Fruit fly (Drosophila melanogaster) whole organism, embryonic: ENCODE results near the gene CG17612.
A peak's percentile ranks its signal among the peaks of the same experiment; 100 is the strongest.

Experiments used
- ATbp ChIP-seq: fragments of 200-800 bp; sonication (Bioruptor generic); optimal IDR thresholded peaks from 2 replicates; lab custom pipeline; 2017; ENCODE audit warnings: missing biosample characterization, mild to moderate bottlenecking, missing genetic modification characterization, missing genetic modification reagents
- Adf1 ChIP-seq: fragments of 200-800 bp; sonication (Bioruptor generic); IDR thresholded peaks from 2 replicates; pipeline ENCODE4 v1.3.6; 2022; ENCODE audit warnings: missing biosample characterization, missing genetic modification characterization
- Antp ChIP-seq: fragments of 200-800 bp; sonication (Bioruptor generic); optimal IDR thresholded peaks from 3 replicates; lab custom pipeline; 2016; ENCODE audit warnings: missing biosample characterization, missing genetic modification characterization
- CG10209 ChIP-seq: fragments of 200-800 bp; sonication (Bioruptor generic); optimal IDR thresholded peaks from 3 replicates; lab custom pipeline; 2017; ENCODE audit warnings: missing biosample characterization, mild to moderate bottlenecking, missing genetic modification characterization, missing genetic modification reagents
- CG11696 ChIP-seq: fragments of 200-800 bp; sonication (Bioruptor generic); IDR thresholded peaks from 2 replicates; pipeline ENCODE4 v1.3.6; 2022; ENCODE audit warnings: missing biosample characterization, missing genetic modification characterization
- CG11723 ChIP-seq: fragments of 200-800 bp; sonication (Bioruptor generic); optimal IDR thresholded peaks from 2 replicates; lab custom pipeline; 2017; ENCODE audit warnings: missing biosample characterization, mild to moderate bottlenecking, missing genetic modification characterization
- CG15011 ChIP-seq: fragments of 200-800 bp; sonication (Bioruptor generic); optimal IDR thresholded peaks from 3 replicates; lab custom pipeline; 2018; ENCODE audit warnings: missing biosample characterization, mild to moderate bottlenecking, missing genetic modification characterization
- CG15479 ChIP-seq: fragments of 200-800 bp; sonication (Bioruptor generic); optimal IDR thresholded peaks from 3 replicates; lab custom pipeline; 2019; ENCODE audit warnings: missing biosample characterization, mild to moderate bottlenecking, missing genetic modification characterization, moderate library complexity
- CG15514 ChIP-seq: fragments of 200-800 bp; sonication (Bioruptor generic); optimal IDR thresholded peaks from 3 replicates; lab custom pipeline; 2017; ENCODE audit warnings: missing biosample characterization, missing genetic modification characterization, mild to moderate bottlenecking, moderate library complexity, missing genetic modification reagents
- CG1602 ChIP-seq: fragments of 200-800 bp; sonication (Bioruptor generic); optimal IDR thresholded peaks from 3 replicates; lab custom pipeline; 2016; ENCODE audit warnings: missing biosample characterization, missing genetic modification characterization
- CG17912 ChIP-seq: fragments of 200-800 bp; sonication (Bioruptor generic); optimal IDR thresholded peaks from 2 replicates; lab custom pipeline; 2018; ENCODE audit warnings: missing biosample characterization, mild to moderate bottlenecking, missing genetic modification characterization
- CG3163 ChIP-seq: fragments of 200-800 bp; sonication (Bioruptor generic); optimal IDR thresholded peaks from 3 replicates; lab custom pipeline; 2016; ENCODE audit warnings: missing biosample characterization, missing genetic modification characterization
- CG33557 ChIP-seq: fragments of 200-800 bp; sonication (Bioruptor generic); optimal IDR thresholded peaks from 2 replicates; lab custom pipeline; 2019; ENCODE audit warnings: missing biosample characterization, mild to moderate bottlenecking, missing genetic modification characterization, moderate library complexity
- CG3847 ChIP-seq: fragments of 200-800 bp; sonication (Bioruptor generic); IDR thresholded peaks from 2 replicates; pipeline ENCODE4 v1.3.6; 2022; ENCODE audit warnings: missing biosample characterization, missing genetic modification characterization
- CG4328 ChIP-seq: fragments of 200-800 bp; sonication (Bioruptor generic); optimal IDR thresholded peaks from 3 replicates; lab custom pipeline; 2017; ENCODE audit warnings: missing biosample characterization, missing genetic modification reagents, missing genetic modification characterization
- CG4617 ChIP-seq: fragments of 200-800 bp; sonication (Bioruptor generic); optimal IDR thresholded peaks from 3 replicates; lab custom pipeline; 2016; ENCODE audit warnings: missing biosample characterization, missing genetic modification characterization, borderline replicate concordance
- CG6272 ChIP-seq: fragments of 200-800 bp; sonication (Bioruptor generic); IDR thresholded peaks from 2 replicates; pipeline ENCODE4 v1.3.6; 2022; ENCODE audit warnings: missing biosample characterization, missing genetic modification characterization
- CG6683 ChIP-seq: fragments of 200-800 bp; sonication (Bioruptor generic); optimal IDR thresholded peaks from 2 replicates; lab custom pipeline; 2017; ENCODE audit warnings: missing biosample characterization, mild to moderate bottlenecking, missing genetic modification characterization, missing genetic modification reagents
- CG8281 ChIP-seq: fragments of 200-800 bp; sonication (Bioruptor generic); optimal IDR thresholded peaks from 2 replicates; lab custom pipeline; 2018; ENCODE audit warnings: missing biosample characterization, mild to moderate bottlenecking, missing genetic modification characterization, moderate library complexity
- D ChIP-seq, 2 experiments: fragments of 200-800 bp in 1 of 2; fragments of >200 bp in 1 of 2; sonication (Bioruptor generic) in 1 of 2; optimal IDR thresholded peaks; 2 replicates in 1 of 2; 3 replicates in 1 of 2; lab custom pipeline; 2017; ENCODE audit warnings: mild to moderate bottlenecking in 1 of 2, missing biosample characterization in 1 of 2, missing genetic modification characterization in 1 of 2, missing genetic modification reagents in 1 of 2
- Deaf1 ChIP-seq: fragments of 200-800 bp; optimal IDR thresholded peaks from 3 replicates; lab custom pipeline; 2019; ENCODE audit warnings: missing biosample characterization, mild to moderate bottlenecking, missing genetic modification characterization, moderate library complexity
- Nf-YB ChIP-seq: fragments of 200-800 bp; sonication (Bioruptor generic); optimal IDR thresholded peaks from 3 replicates; lab custom pipeline; 2019; ENCODE audit warnings: missing biosample characterization, mild to moderate bottlenecking, missing genetic modification characterization, moderate library complexity
- PHDP ChIP-seq: fragments of 200-800 bp; sonication (Bioruptor generic); optimal IDR thresholded peaks from 3 replicates; lab custom pipeline; 2018; ENCODE audit warnings: missing biosample characterization, mild to moderate bottlenecking, missing genetic modification characterization, moderate library complexity
- Ravus ChIP-seq: fragments of 200-800 bp; sonication (Bioruptor generic); IDR thresholded peaks from 2 replicates; pipeline ENCODE4 v1.3.6; 2022; ENCODE audit warnings: missing biosample characterization, missing genetic modification characterization
- Spps ChIP-seq: fragments of 200-800 bp; sonication (Bioruptor generic); optimal IDR thresholded peaks from 2 replicates; lab custom pipeline; 2018; ENCODE audit warnings: missing biosample characterization, mild to moderate bottlenecking, missing genetic modification characterization
- Trl ChIP-seq, 3 experiments: fragments of >200 bp in 2 of 3; fragments of 200-800 bp in 1 of 3; sonication (Bioruptor generic) in 1 of 3; optimal IDR thresholded peaks; 2 replicates in 1 of 3; 3 replicates in 2 of 3; lab custom pipeline; 2016 to 2017; ENCODE audit warnings: missing biosample characterization in 1 of 3, missing genetic modification characterization in 1 of 3
- ase ChIP-seq: fragments of 200-800 bp; sonication (Bioruptor generic); IDR thresholded peaks from 3 replicates; pipeline ENCODE4 v1.3.6; 2022; ENCODE audit warnings: missing biosample characterization, missing genetic modification characterization
- cas ChIP-seq: fragments of 200-800 bp; sonication (Bioruptor generic); IDR thresholded peaks from 2 replicates; pipeline ENCODE4 v1.3.6; 2022; ENCODE audit warnings: missing biosample characterization, missing genetic modification characterization
- da ChIP-seq: fragments of 200-800 bp; sonication (Bioruptor generic); optimal IDR thresholded peaks from 2 replicates; lab custom pipeline; 2016; ENCODE audit warnings: missing biosample characterization, missing genetic modification characterization
- eve ChIP-seq, 2 experiments: fragments of >200 bp; optimal IDR thresholded peaks; 2 replicates each; lab custom pipeline; 2017; ENCODE audit warnings: missing biosample characterization in 2 of 2, missing genetic modification characterization in 2 of 2
- fd96Cb ChIP-seq: fragments of 200-800 bp; sonication (Bioruptor generic); optimal IDR thresholded peaks from 2 replicates; lab custom pipeline; 2018; ENCODE audit warnings: missing biosample characterization, mild to moderate bottlenecking, missing genetic modification characterization, moderate library complexity
- grn ChIP-seq: fragments of 200-800 bp; sonication (Bioruptor generic); optimal IDR thresholded peaks from 3 replicates; lab custom pipeline; 2017; ENCODE audit warnings: missing biosample characterization, missing genetic modification characterization
- gt ChIP-seq: fragments of 200-800 bp; sonication (Bioruptor generic); IDR thresholded peaks from 2 replicates; pipeline ENCODE4 v1.3.6; 2022; ENCODE audit warnings: missing biosample characterization, missing genetic modification characterization
- hkb ChIP-seq, 2 experiments: fragments of 200-800 bp in 1 of 2; fragments of >200 bp in 1 of 2; sonication (Bioruptor generic) in 1 of 2; IDR thresholded peaks in 1 of 2; optimal IDR thresholded peaks in 1 of 2; 2 replicates each; pipeline versions ENCODE4 v1.3.6 to Lab custom; 2017 to 2022; ENCODE audit warnings: missing biosample characterization in 1 of 2, missing genetic modification characterization in 1 of 2
- hth ChIP-seq: fragments of >200 bp; optimal IDR thresholded peaks from 2 replicates; lab custom pipeline; 2017; ENCODE audit warnings: inconsistent platforms
- lmd ChIP-seq: fragments of 200-800 bp; sonication (Bioruptor generic); IDR thresholded peaks from 2 replicates; pipeline ENCODE4 v1.3.6; 2022; ENCODE audit warnings: missing biosample characterization, missing genetic modification characterization
- lov ChIP-seq, 2 experiments: fragments of 200-800 bp in 1 of 2; fragments of >200 bp in 1 of 2; sonication (Bioruptor generic) in 1 of 2; IDR thresholded peaks in 1 of 2; optimal IDR thresholded peaks in 1 of 2; 2 replicates in 1 of 2; 3 replicates in 1 of 2; pipeline versions ENCODE4 v1.3.6 to Lab custom; 2017 to 2022; ENCODE audit warnings: missing biosample characterization in 1 of 2, missing genetic modification characterization in 1 of 2
- nau ChIP-seq: fragments of 200-800 bp; sonication (Bioruptor generic); optimal IDR thresholded peaks from 3 replicates; lab custom pipeline; 2017; ENCODE audit warnings: missing biosample characterization, mild to moderate bottlenecking, missing genetic modification characterization, missing genetic modification reagents
- nmo ChIP-seq: fragments of 200-800 bp; sonication (Bioruptor generic); optimal IDR thresholded peaks from 2 replicates; lab custom pipeline; 2018; ENCODE audit warnings: missing biosample characterization, mild to moderate bottlenecking, missing genetic modification characterization, moderate library complexity
- oc ChIP-seq: fragments of 200-800 bp; sonication (Bioruptor generic); optimal IDR thresholded peaks from 2 replicates; lab custom pipeline; 2018; ENCODE audit warnings: missing biosample characterization, mild to moderate bottlenecking, missing genetic modification characterization, moderate library complexity
- pb ChIP-seq: fragments of 200-800 bp; sonication (Bioruptor generic); optimal IDR thresholded peaks from 3 replicates; lab custom pipeline; 2016; ENCODE audit warnings: missing biosample characterization, missing genetic modification characterization
- peb ChIP-seq: fragments of 200-800 bp; sonication (Bioruptor generic); IDR thresholded peaks from 2 replicates; pipeline ENCODE4 v1.3.6; 2022; ENCODE audit warnings: missing biosample characterization, missing genetic modification characterization
- pum ChIP-seq: fragments of 200-800 bp; sonication (Bioruptor generic); optimal IDR thresholded peaks from 2 replicates; lab custom pipeline; 2016; ENCODE audit warnings: missing biosample characterization, missing genetic modification characterization
- sob ChIP-seq: fragments of 200-800 bp; sonication (Bioruptor generic); IDR thresholded peaks from 2 replicates; pipeline ENCODE4 v1.3.6; 2022; ENCODE audit warnings: missing biosample characterization, missing genetic modification characterization
- sr ChIP-seq: fragments of 200-800 bp; sonication (Bioruptor generic); IDR thresholded peaks from 3 replicates; pipeline ENCODE4 v1.3.6; 2022; ENCODE audit warnings: missing biosample characterization, missing genetic modification characterization
- tup ChIP-seq: fragments of 200-800 bp; sonication (Bioruptor generic); optimal IDR thresholded peaks from 2 replicates; lab custom pipeline; 2016; ENCODE audit warnings: missing biosample characterization, mild to moderate bottlenecking, missing genetic modification characterization, moderate library complexity
- vvl ChIP-seq: fragments of 200-800 bp; sonication (Bioruptor generic); IDR thresholded peaks from 2 replicates; pipeline ENCODE4 v1.3.6; 2022; ENCODE audit warnings: missing biosample characterization, missing genetic modification characterization

CG17612 gene

DNA sequence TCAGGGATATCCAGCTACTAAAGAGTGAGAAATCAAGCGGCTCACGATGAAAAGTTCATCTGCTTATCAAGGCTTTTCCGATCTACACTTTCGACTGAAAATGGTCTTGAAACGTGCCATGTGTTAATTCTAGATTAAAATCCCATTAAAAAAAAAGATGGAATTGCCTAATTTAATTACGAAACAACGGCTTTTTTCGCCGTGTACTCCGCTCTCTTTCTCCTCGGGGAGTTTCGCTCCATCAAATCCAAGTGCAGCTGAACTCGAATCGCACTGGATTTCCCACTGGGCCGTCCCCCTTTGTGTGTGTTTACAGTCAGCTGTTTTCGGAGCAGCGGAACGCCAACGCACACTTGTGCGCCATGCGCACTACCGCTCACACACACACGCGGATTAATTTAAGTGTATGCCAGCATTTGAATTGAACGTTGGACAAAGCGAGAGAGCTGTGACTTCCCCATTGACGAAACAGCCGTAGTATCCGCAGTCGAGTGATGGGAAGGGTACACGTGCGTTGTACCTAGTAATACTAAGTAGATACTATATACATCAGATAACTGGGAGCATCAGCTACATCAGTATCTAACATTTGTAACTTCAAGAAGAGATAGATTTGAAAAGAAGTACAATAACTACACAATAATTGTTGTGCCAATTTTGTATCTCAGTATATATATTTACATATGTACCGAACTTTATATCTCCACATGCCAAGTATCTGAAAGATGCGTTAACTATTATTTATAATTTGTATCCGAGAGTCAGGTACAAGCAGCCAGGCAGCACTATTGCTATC, 49.4 kb downstream of the CG17612 start (continued):
- TF ChIP-seq Spps (tag; lab: Kevin White, UChicago) (peak; percentile 55), CG15011 (GFP tag; lab: Kevin White, UChicago) (peak; percentile 64), vvl (GFP tag; lab: Robert Waterston, UW) (peak; percentile 90), CG10209 (GFP tag; lab: Kevin White, UChicago) (peak; percentile 74), cas (GFP tag; lab: Robert Waterston, UW) (peak; percentile 62), ase (peak; percentile 85), CG11723 (GFP tag; lab: Kevin White, UChicago) (peak; percentile 72), lov (optimal IDR thresholded peaks at IDR 0.05; lab: Kevin White, UChicago) (no peak), lov (GFP tag; IDR thresholded peaks at IDR 0.05; lab: Robert Waterston, UW) (peak; percentile 82; the same call in 2 of the 3 replicates), PHDP (peak; percentile 74), CG15514 (peak; percentile 81), CG15479 (GFP tag; lab: Kevin White, UChicago) (no peak), peb (GFP tag; lab: Robert Waterston, UW) (no peak), pum (GFP tag; lab: Kevin White, UChicago) (peak; percentile 77), sob (GFP tag; lab: Robert Waterston, UW) (peak; percentile 83), Trl (optimal IDR thresholded peaks at IDR 0.05; lab: Kevin White, UChicago) (peak in 1 of 2 experiments; percentile 39), Trl (GFP tag; optimal IDR thresholded peaks at IDR 0.05; lab: Kevin White, UChicago) (peak; percentile 90), lmd (GFP tag; lab: Robert Waterston, UW) (peak; percentile 74), Adf1 (GFP tag; lab: Robert Waterston, UW) (peak; percentile 87), hkb (optimal IDR thresholded peaks at IDR 0.05; lab: Kevin White, UChicago) (no peak), hkb (GFP tag; IDR thresholded peaks at IDR 0.05; lab: Robert Waterston, UW) (peak; percentile 92), pb (GFP tag; lab: Kevin White, UChicago) (peak; percentile 81), Nf-YB (GFP tag; lab: Kevin White, UChicago) (peak; percentile 58), fd96Cb (tag; lab: Kevin White, UChicago) (peak; percentile 80), grn (GFP tag; lab: Kevin White, UChicago) (peak; percentile 18), nau (peak; percentile 80), CG17912 (no peak), nmo (peak; percentile 78), CG1602 (GFP tag; lab: Kevin White, UChicago) (peak; percentile 63), CG11696 (GFP tag; lab: Robert Waterston, UW) (peak; percentile 65), CG33557 (peak; percentile 18), gt (GFP tag; lab: Robert Waterston, UW) (peak; percentile 60), oc (peak; percentile 82), D (optimal IDR thresholded peaks at IDR 0.05; lab: Kevin White, UChicago) (no peak), D (GFP tag; optimal IDR thresholded peaks at IDR 0.05; lab: Kevin White, UChicago) (peak; percentile 59), CG6272 (GFP tag; lab: Robert Waterston, UW) (peak; percentile 73), sr (peak; percentile 96), ATbp (peak; percentile 81), tup (GFP tag; lab: Kevin White, UChicago) (peak; percentile 52), CG3163 (GFP tag; lab: Kevin White, UChicago) (peak; percentile 58), da (GFP tag; lab: Kevin White, UChicago) (no peak), Deaf1 (peak; percentile 37), CG6683 (GFP tag; lab: Kevin White, UChicago) (peak; percentile 57), hth (lab: Kevin White, UChicago) (no peak), CG4328 (GFP tag; lab: Kevin White, UChicago) (peak; percentile 56), eve (GFP tag; optimal IDR thresholded peaks at IDR 0.05; lab: Kevin White, UChicago) (no peak), Ravus (peak; percentile 49), Antp (GFP tag; lab: Kevin White, UChicago) (peak; percentile 92), CG3847 (GFP tag; lab: Robert Waterston, UW) (peak; percentile 68), CG4617 (GFP tag; lab: Kevin White, UChicago) (peak; percentile 26), CG8281 (tag; lab: Kevin White, UChicago) (peak; percentile 87)
